Fruit fly (Drosophila melanogaster) whole organism, prepupa: ENCODE measurements around the gene Osi10a.

Source experiments
- Blimp-1 ChIP-seq: fragments of 200-800 bp; sonication (Bioruptor generic); optimal IDR thresholded peaks from 3 replicates; lab custom pipeline; 2017; ENCODE audit warnings: missing biosample characterization, missing genetic modification characterization, mild to moderate bottlenecking, moderate library complexity, missing genetic modification reagents
- CG10669 ChIP-seq: fragments of 200-800 bp; sonication (Bioruptor generic); optimal IDR thresholded peaks from 3 replicates; lab custom pipeline; 2018; ENCODE audit warnings: missing biosample characterization, mild to moderate bottlenecking, missing genetic modification characterization, moderate library complexity
- CG11294 ChIP-seq: fragments of 200-800 bp; sonication (Bioruptor generic); IDR thresholded peaks from 2 replicates; pipeline ENCODE4 v1.3.6; 2022; ENCODE audit warnings: missing biosample characterization, missing genetic modification characterization
- CG11902 ChIP-seq: fragments of 200-800 bp; sonication (Bioruptor generic); optimal IDR thresholded peaks from 3 replicates; lab custom pipeline; 2016; ENCODE audit warnings: missing biosample characterization, missing genetic modification characterization
- CG15336 ChIP-seq: fragments of 200-800 bp; sonication (Bioruptor generic); IDR thresholded peaks from 2 replicates; pipeline ENCODE4 v1.3.6; 2022; ENCODE audit warnings: missing biosample characterization, missing genetic modification characterization
- CG16779 ChIP-seq: fragments of 200-800 bp; sonication (Bioruptor generic); optimal IDR thresholded peaks from 3 replicates; lab custom pipeline; 2017; ENCODE audit warnings: missing biosample characterization, mild to moderate bottlenecking, missing genetic modification characterization
- CG31627 ChIP-seq: fragments of 200-800 bp; sonication (Bioruptor generic); optimal IDR thresholded peaks from 3 replicates; lab custom pipeline; 2016; ENCODE audit warnings: missing biosample characterization, missing genetic modification characterization
- CG32006 ChIP-seq: fragments of 200-800 bp; sonication (Bioruptor generic); optimal IDR thresholded peaks from 3 replicates; lab custom pipeline; 2017; ENCODE audit warnings: missing biosample characterization, mild to moderate bottlenecking, missing genetic modification characterization
- CG34406 ChIP-seq: fragments of 200-800 bp; sonication (Bioruptor generic); optimal IDR thresholded peaks from 3 replicates; lab custom pipeline; 2016; ENCODE audit warnings: missing biosample characterization, missing genetic modification characterization
- CG3919 ChIP-seq: fragments of 200-800 bp; sonication (Bioruptor generic); optimal IDR thresholded peaks from 3 replicates; lab custom pipeline; 2016; ENCODE audit warnings: missing biosample characterization, missing genetic modification characterization
- CG4318 ChIP-seq: fragments of 200-800 bp; sonication (Bioruptor generic); optimal IDR thresholded peaks from 3 replicates; lab custom pipeline; 2017; ENCODE audit warnings: missing biosample characterization, mild to moderate bottlenecking, missing genetic modification characterization
- CG6163 ChIP-seq: fragments of 200-800 bp; sonication (Bioruptor generic); IDR thresholded peaks from 3 replicates; pipeline ENCODE4 v1.3.6; 2022; ENCODE audit warnings: missing biosample characterization, missing genetic modification characterization
- CG6276 ChIP-seq: fragments of 200-800 bp; sonication (Bioruptor generic); optimal IDR thresholded peaks from 2 replicates; lab custom pipeline; 2017; ENCODE audit warnings: missing biosample characterization, mild to moderate bottlenecking, missing genetic modification characterization
- CG6792 ChIP-seq: fragments of 200-800 bp; sonication (Bioruptor generic); optimal IDR thresholded peaks from 3 replicates; lab custom pipeline; 2016; ENCODE audit warnings: missing biosample characterization, missing genetic modification characterization
- CG6808 ChIP-seq: fragments of 200-800 bp; sonication (Bioruptor generic); optimal IDR thresholded peaks from 3 replicates; lab custom pipeline; 2017; ENCODE audit warnings: missing biosample characterization, missing genetic modification characterization, mild to moderate bottlenecking, moderate library complexity, missing genetic modification reagents
- CG6854 ChIP-seq: fragments of 200-800 bp; sonication (Bioruptor generic); optimal IDR thresholded peaks from 2 replicates; lab custom pipeline; 2017; ENCODE audit warnings: missing biosample characterization, mild to moderate bottlenecking, missing genetic modification characterization
- CG7368 ChIP-seq: fragments of 200-800 bp; sonication (Bioruptor generic); optimal IDR thresholded peaks from 3 replicates; lab custom pipeline; 2016; ENCODE audit warnings: missing biosample characterization, missing genetic modification characterization
- CG8119 ChIP-seq: fragments of 200-800 bp; sonication (Bioruptor generic); IDR thresholded peaks from 3 replicates; pipeline ENCODE4 v1.3.6; 2022; ENCODE audit warnings: missing biosample characterization, missing genetic modification characterization
- CG8632 ChIP-seq: fragments of 200-800 bp; sonication (Bioruptor generic); optimal IDR thresholded peaks from 3 replicates; lab custom pipeline; 2016; ENCODE audit warnings: missing biosample characterization, missing genetic modification characterization
- CG9139 ChIP-seq: fragments of 200-800 bp; sonication (Bioruptor generic); optimal IDR thresholded peaks from 3 replicates; lab custom pipeline; 2017; ENCODE audit warnings: missing biosample characterization, mild to moderate bottlenecking, missing genetic modification characterization
- Eip75B ChIP-seq: fragments of 200-800 bp; sonication (Bioruptor generic); optimal IDR thresholded peaks from 3 replicates; lab custom pipeline; 2016; ENCODE audit warnings: missing biosample characterization, missing genetic modification characterization
- Eip78C ChIP-seq: fragments of 200-800 bp; sonication (Bioruptor generic); peaks from one replicate; lab custom pipeline; 2016; ENCODE audit warnings: missing biosample characterization, missing genetic modification characterization
- Eip93F ChIP-seq: fragments of 200-800 bp; sonication (Bioruptor generic); optimal IDR thresholded peaks from 2 replicates; lab custom pipeline; 2016; ENCODE audit warnings: missing biosample characterization, mild to moderate bottlenecking, missing genetic modification characterization
- Ets96B ChIP-seq: fragments of 200-800 bp; optimal IDR thresholded peaks from 2 replicates; lab custom pipeline; 2019; ENCODE audit warnings: missing biosample characterization, mild to moderate bottlenecking, missing genetic modification characterization, moderate library complexity
- Gug ChIP-seq: fragments of 200-800 bp; sonication (Bioruptor generic); IDR thresholded peaks from 2 replicates; pipeline ENCODE4 v1.3.6; 2022; ENCODE audit warnings: missing biosample characterization, missing genetic modification characterization
- Hr4 ChIP-seq: fragments of 200-800 bp; sonication (Bioruptor generic); optimal IDR thresholded peaks from 3 replicates; lab custom pipeline; 2016; ENCODE audit warnings: missing biosample characterization, missing genetic modification characterization
- Lpt ChIP-seq: fragments of 200-800 bp; sonication (Bioruptor generic); optimal IDR thresholded peaks from 3 replicates; lab custom pipeline; 2016; ENCODE audit warnings: missing biosample characterization, missing genetic modification characterization
- OdsH ChIP-seq: fragments of 200-800 bp; sonication (Bioruptor generic); optimal IDR thresholded peaks from 3 replicates; lab custom pipeline; 2016; ENCODE audit warnings: missing biosample characterization, missing genetic modification characterization
- Smox ChIP-seq: fragments of 200-800 bp; sonication (Bioruptor generic); optimal IDR thresholded peaks from 3 replicates; lab custom pipeline; 2016; ENCODE audit warnings: missing biosample characterization, missing genetic modification characterization
- Sox102F ChIP-seq: fragments of 200-800 bp; sonication (Bioruptor generic); optimal IDR thresholded peaks from 2 replicates; lab custom pipeline; 2016; ENCODE audit warnings: missing biosample characterization, mild to moderate bottlenecking, missing genetic modification characterization
- Sox14 ChIP-seq: fragments of 200-800 bp; sonication (Bioruptor generic); optimal IDR thresholded peaks from 3 replicates; lab custom pipeline; 2016; ENCODE audit warnings: missing biosample characterization, missing genetic modification characterization
- Sox15 ChIP-seq: fragments of 200-800 bp; sonication (Bioruptor generic); optimal IDR thresholded peaks from 3 replicates; lab custom pipeline; 2016; ENCODE audit warnings: missing biosample characterization, missing genetic modification characterization
- achi ChIP-seq: fragments of 200-800 bp; sonication (Bioruptor generic); optimal IDR thresholded peaks from 3 replicates; lab custom pipeline; 2016; ENCODE audit warnings: missing biosample characterization, missing genetic modification characterization
- acj6 ChIP-seq: fragments of 200-800 bp; sonication (Bioruptor generic); optimal IDR thresholded peaks from 3 replicates; lab custom pipeline; 2016; ENCODE audit warnings: missing biosample characterization, missing genetic modification characterization
- dac ChIP-seq: fragments of 200-800 bp; sonication (Bioruptor generic); optimal IDR thresholded peaks from 2 replicates; lab custom pipeline; 2017; ENCODE audit warnings: missing biosample characterization, mild to moderate bottlenecking, missing genetic modification characterization
- dsx ChIP-seq: fragments of 200-800 bp; optimal IDR thresholded peaks from 3 replicates; lab custom pipeline; 2019; ENCODE audit warnings: missing biosample characterization, mild to moderate bottlenecking, missing genetic modification characterization, moderate library complexity; ENCODE audit not compliant: poor library complexity, severe bottlenecking
- eg ChIP-seq: fragments of 200-800 bp; sonication (Bioruptor generic); IDR thresholded peaks from 3 replicates; pipeline ENCODE4 v1.3.6; 2022; ENCODE audit warnings: missing biosample characterization, missing genetic modification characterization
- fkh ChIP-seq: fragments of 200-800 bp; sonication (Bioruptor generic); optimal IDR thresholded peaks from 3 replicates; lab custom pipeline; 2017; ENCODE audit warnings: missing biosample characterization, mild to moderate bottlenecking, missing genetic modification characterization, moderate library complexity
- net ChIP-seq: fragments of 200-800 bp; sonication (Bioruptor generic); optimal IDR thresholded peaks from 3 replicates; lab custom pipeline; 2016; ENCODE audit warnings: missing biosample characterization, missing genetic modification characterization
- pdm3 ChIP-seq: fragments of 200-800 bp; sonication (Bioruptor generic); optimal IDR thresholded peaks from 3 replicates; lab custom pipeline; 2016; ENCODE audit warnings: missing biosample characterization, missing genetic modification characterization
- salr ChIP-seq, 2 experiments: fragments of 200-800 bp; sonication (Bioruptor generic); optimal IDR thresholded peaks; 3 replicates each; lab custom pipeline; 2016 to 2018; ENCODE audit warnings: missing biosample characterization in 2 of 2, missing genetic modification characterization in 2 of 2, mild to moderate bottlenecking in 1 of 2
- ss ChIP-seq, 2 experiments: fragments of 200-800 bp; sonication (Bioruptor generic); optimal IDR thresholded peaks; 2 replicates in 1 of 2; 3 replicates in 1 of 2; lab custom pipeline; 2017 to 2018; ENCODE audit warnings: mild to moderate bottlenecking in 2 of 2, missing biosample characterization in 2 of 2, missing genetic modification characterization in 2 of 2, moderate library complexity in 1 of 2
- vri ChIP-seq: fragments of 200-800 bp; sonication (Bioruptor generic); optimal IDR thresholded peaks from 3 replicates; lab custom pipeline; 2016; ENCODE audit warnings: missing biosample characterization, mild to moderate bottlenecking, missing genetic modification characterization

The Osi10a gene

DNA sequence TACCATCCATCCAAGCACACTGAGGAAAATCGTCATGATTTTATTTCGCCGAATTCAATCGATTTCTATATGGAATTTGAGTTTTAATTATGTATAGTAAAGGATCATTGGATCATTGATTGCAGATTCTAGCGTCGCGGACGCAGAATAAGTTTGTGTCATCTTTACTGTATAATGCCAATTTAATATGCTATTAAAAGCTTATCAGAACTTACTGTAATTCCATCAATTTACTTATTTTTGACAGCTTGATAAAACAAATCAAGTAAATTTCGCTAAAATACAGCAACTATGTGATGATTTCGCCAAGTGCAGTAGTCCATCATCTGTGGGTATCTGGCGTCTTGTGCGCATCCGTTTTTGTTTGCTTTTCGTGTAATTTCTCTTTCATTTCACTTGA lies 30.7 kb upstream of the Osi10a start (continued):
- TF ChIP-seq Eip78C (GFP tag; lab: Kevin White, UChicago) (peak; percentile 89), CG10669 (no peak), fkh (GFP tag; lab: Kevin White, UChicago) (no peak), ss (GFP tag; optimal IDR thresholded peaks at IDR 0.05; lab: Kevin White, UChicago) (no peak), pdm3 (GFP tag; lab: Kevin White, UChicago) (peak; percentile 48), salr (GFP tag; optimal IDR thresholded peaks at IDR 0.05; lab: Kevin White, UChicago) (no peak), vri (GFP tag; lab: Kevin White, UChicago) (no peak), eg (no peak), Eip93F (GFP tag; lab: Kevin White, UChicago) (no peak)

dm6 chr3R:6234189-6234758 lies 29.5 kb upstream of the Osi10a start, which contains the start of gene Osi6:
Osi6 (plus strand) TSS chr3R:6234708.
- TF ChIP-seq Eip78C (GFP tag; lab: Kevin White, UChicago) (peak; percentile 38), CG6808 (GFP tag; lab: Kevin White, UChicago) (no peak), CG8119 (no peak)
- TF ChIP-seq, all 60 proteins: peak for 1

- TF ChIP-seq CG6854 (no peak), CG6163 (GFP tag; lab: Robert Waterston, UW) (no peak), CG16779 (tag; lab: Kevin White, UChicago) (no peak), Lpt (GFP tag; lab: Kevin White, UChicago) (no peak), CG8632 (no peak), CG3919 (no peak), Smox (GFP tag; lab: Kevin White, UChicago) (no peak), Sox15 (no peak), Gug (GFP tag; lab: Robert Waterston, UW) (no peak), CG7368 (GFP tag; lab: Kevin White, UChicago) (no peak), CG6808 (GFP tag; lab: Kevin White, UChicago) (no peak), Sox102F (GFP tag; lab: Kevin White, UChicago) (no peak), CG32006 (GFP tag; lab: Kevin White, UChicago) (no peak), CG15336 (GFP tag; lab: Robert Waterston, UW) (no peak), vri (GFP tag; lab: Kevin White, UChicago) (no peak), Ets96B (no peak), CG11294 (GFP tag; lab: Robert Waterston, UW) (no peak), pdm3 (GFP tag; lab: Kevin White, UChicago) (no peak), Sox14 (GFP tag; lab: Kevin White, UChicago) (no peak), CG9139 (GFP tag; lab: Kevin White, UChicago) (no peak)
- TF ChIP-seq, all 60 proteins: peak for 0
These were observed 24.8 kb upstream of the Osi10a start for dm6 chr3R:6238977-6239376.

dm6 chr3R:6240263-6240662 lies 23.5 kb upstream of the Osi10a start:
- TF ChIP-seq CG10669 (no peak), Blimp-1 (GFP tag; lab: Kevin White, UChicago) (peak; percentile 73)

DNA sequence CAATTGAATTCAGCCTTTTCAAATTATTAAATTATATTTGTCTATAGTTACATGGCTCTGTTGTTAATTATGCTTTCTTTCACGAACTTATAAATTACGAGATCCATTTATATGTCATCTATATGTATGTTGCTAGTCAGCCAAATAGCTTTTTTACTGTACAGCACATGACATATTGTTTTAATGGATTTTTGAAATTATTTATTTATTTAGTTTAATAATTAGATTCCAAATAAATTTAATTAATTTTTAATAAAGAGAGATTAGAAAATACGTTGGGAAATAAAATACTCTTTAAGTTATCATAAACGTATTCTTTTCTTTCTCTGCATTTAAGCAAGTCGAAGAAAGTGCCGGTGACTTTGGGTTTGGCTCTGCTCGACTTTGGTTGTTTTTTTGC lies 22.5 kb upstream of the Osi10a start:
- TF ChIP-seq CG34406 (GFP tag; lab: Kevin White, UChicago), result peak; percentile 34
- TF ChIP-seq net (GFP tag; lab: Kevin White, UChicago), result peak; percentile 27
- peak; percentile 58 for TF ChIP-seq OdsH (GFP tag; lab: Kevin White, UChicago)
- peak; percentile 75 for TF ChIP-seq Hr4 (GFP tag; lab: Kevin White, UChicago)
- no peak for TF ChIP-seq CG31627 (GFP tag; lab: Kevin White, UChicago)
- no peak for TF ChIP-seq dsx (GFP tag; lab: Kevin White, UChicago)
- TF ChIP-seq CG10669, result no peak
- TF ChIP-seq ss (GFP tag; optimal IDR thresholded peaks at IDR 0.05; lab: Kevin White, UChicago), result no peak
- TF ChIP-seq achi, result peak; percentile 39
- TF ChIP-seq CG6792, result peak; percentile 24
- peak; percentile 75 for TF ChIP-seq Eip78C (GFP tag; lab: Kevin White, UChicago)
- no peak for TF ChIP-seq Eip75B (GFP tag; lab: Kevin White, UChicago)
- peak in 1 of 2 experiments; percentile 36 for TF ChIP-seq salr (GFP tag; optimal IDR thresholded peaks at IDR 0.05; lab: Kevin White, UChicago)
- peak; percentile 77 for TF ChIP-seq CG6276
- peak; percentile 39 for TF ChIP-seq CG3919
- TF ChIP-seq pdm3 (GFP tag; lab: Kevin White, UChicago), result peak; percentile 18
- TF ChIP-seq acj6 (GFP tag; lab: Kevin White, UChicago), result peak; percentile 25
- TF ChIP-seq CG4318, result peak; percentile 69
- peak; percentile 59 for TF ChIP-seq dac (GFP tag; lab: Kevin White, UChicago)
- peak; percentile 54 for TF ChIP-seq CG15336 (GFP tag; lab: Robert Waterston, UW)
- peak; percentile 92 for TF ChIP-seq CG32006 (GFP tag; lab: Kevin White, UChicago)
- peak; percentile 67 for TF ChIP-seq CG8119
- TF ChIP-seq CG11902, result no peak
